Worm (Caenorhabditis elegans) whole organism, L3 larva: ENCODE measurements around the gene F54A3.6.
"Not testable (repeated sequence)": the region's sequence is repeated elsewhere in the genome, so short reads cannot be mapped to it uniquely, and the experiment has no call there.

Experiments used
- ZK546.5 ChIP-seq: sonication (generic microtip); optimal IDR thresholded peaks from 2 replicates; lab custom pipeline; 2017; ENCODE audit warnings: missing biosample characterization, missing genetic modification characterization
- aly-2 ChIP-seq: fragments of 150-350 bp; optimal IDR thresholded peaks from 2 replicates; lab custom pipeline; 2014; ENCODE audit warnings: missing biosample characterization, missing genetic modification characterization
- ama-1 ChIP-seq: fragments of 150-350 bp; optimal IDR thresholded peaks from 2 replicates; lab custom pipeline; 2018
- ceh-16 ChIP-seq: sonication (generic microtip); optimal IDR thresholded peaks from 2 replicates; lab custom pipeline; 2017; ENCODE audit warnings: missing biosample characterization, missing genetic modification characterization
- ceh-82 ChIP-seq: fragments of 150-350 bp; optimal IDR thresholded peaks from 2 replicates; lab custom pipeline; 2014; ENCODE audit warnings: missing biosample characterization, missing genetic modification characterization
- ceh-9 ChIP-seq: sonication (generic microtip); optimal IDR thresholded peaks from 2 replicates; lab custom pipeline; 2018; ENCODE audit warnings: missing biosample characterization, missing genetic modification characterization
- daf-12 ChIP-seq: fragments of 150-350 bp; optimal IDR thresholded peaks from 2 replicates; lab custom pipeline; 2014; ENCODE audit warnings: missing biosample characterization, missing genetic modification reagents, missing genetic modification characterization
- egl-5 ChIP-seq: fragments of 150-350 bp; optimal IDR thresholded peaks from 2 replicates; lab custom pipeline; 2017; ENCODE audit warnings: missing biosample characterization, missing genetic modification reagents, missing genetic modification characterization, inconsistent platforms
- elt-2 ChIP-seq: sonication (generic microtip); optimal IDR thresholded peaks from 2 replicates; lab custom pipeline; 2016; ENCODE audit warnings: missing genetic modification reagents, mild to moderate bottlenecking, missing genetic modification characterization, missing compliant biosample characterization
- elt-3 ChIP-seq, 3 experiments: fragments of 150-350 bp in 1 of 3; sonication (generic microtip) in 2 of 3; optimal IDR thresholded peaks; 2 replicates in 2 of 3; 4 replicates in 1 of 3; lab custom pipeline; 2014 to 2017; ENCODE audit warnings: missing biosample characterization in 3 of 3, missing genetic modification characterization in 3 of 3
- fkh-10 ChIP-seq: sonication (generic microtip); optimal IDR thresholded peaks from 2 replicates; lab custom pipeline; 2017; ENCODE audit warnings: missing biosample characterization, missing genetic modification reagents, missing genetic modification characterization
- fos-1 ChIP-seq: fragments of 150-350 bp; optimal IDR thresholded peaks from 2 replicates; lab custom pipeline; 2014; ENCODE audit warnings: missing biosample characterization, missing genetic modification characterization
- hmg-11 ChIP-seq: sonication (generic microtip); optimal IDR thresholded peaks from 2 replicates; lab custom pipeline; 2016; ENCODE audit warnings: missing genetic modification characterization, missing compliant biosample characterization
- jun-1 ChIP-seq: fragments of 150-350 bp; optimal IDR thresholded peaks from 2 replicates; lab custom pipeline; 2014; ENCODE audit warnings: missing biosample characterization, missing genetic modification reagents, missing genetic modification characterization
- lin-15B ChIP-seq: fragments of 150-350 bp; optimal IDR thresholded peaks from 2 replicates; lab custom pipeline; 2014; ENCODE audit warnings: missing biosample characterization, missing genetic modification characterization
- lin-39 ChIP-seq: fragments of 150-350 bp; optimal IDR thresholded peaks from 2 replicates; lab custom pipeline; 2018; ENCODE audit warnings: missing biosample characterization, missing genetic modification reagents, missing genetic modification characterization
- lsy-12 ChIP-seq: sonication (generic microtip); optimal IDR thresholded peaks from 2 replicates; lab custom pipeline; 2016; ENCODE audit warnings: mild to moderate bottlenecking, missing genetic modification characterization, missing compliant biosample characterization
- mdl-1 ChIP-seq: fragments of 150-350 bp; optimal IDR thresholded peaks from 2 replicates; lab custom pipeline; 2014; ENCODE audit warnings: missing biosample characterization, missing genetic modification characterization
- nhr-11 ChIP-seq: fragments of 150-350 bp; optimal IDR thresholded peaks from 2 replicates; lab custom pipeline; 2014; ENCODE audit warnings: missing biosample characterization, missing genetic modification characterization
- nhr-23 ChIP-seq: fragments of 150-350 bp; optimal IDR thresholded peaks from 2 replicates; lab custom pipeline; 2014; ENCODE audit warnings: missing biosample characterization, missing genetic modification reagents, missing genetic modification characterization
- nhr-237 ChIP-seq: fragments of 150-350 bp; optimal IDR thresholded peaks from 2 replicates; lab custom pipeline; 2014; ENCODE audit warnings: missing biosample characterization, missing genetic modification characterization
- nhr-25 ChIP-seq: sonication (generic microtip); optimal IDR thresholded peaks from 2 replicates; lab custom pipeline; 2017; ENCODE audit warnings: missing biosample characterization, missing genetic modification characterization
- nhr-28 ChIP-seq: fragments of 150-350 bp; optimal IDR thresholded peaks from 2 replicates; lab custom pipeline; 2014; ENCODE audit warnings: missing biosample characterization, missing genetic modification characterization
- nhr-43 ChIP-seq: sonication (generic microtip); optimal IDR thresholded peaks from 2 replicates; lab custom pipeline; 2016; ENCODE audit warnings: mild to moderate bottlenecking, missing genetic modification characterization, missing compliant biosample characterization; ENCODE audit not compliant: poor library complexity, severe bottlenecking
- nhr-67 ChIP-seq: fragments of 150-350 bp; optimal IDR thresholded peaks from 2 replicates; lab custom pipeline; 2014; ENCODE audit warnings: missing biosample characterization, missing genetic modification characterization
- pha-4 ChIP-seq: fragments of 150-350 bp; optimal IDR thresholded peaks from 2 replicates; lab custom pipeline; 2014; ENCODE audit warnings: missing biosample characterization, missing genetic modification reagents, missing genetic modification characterization
- pqm-1 ChIP-seq: fragments of 150-350 bp; optimal IDR thresholded peaks from 2 replicates; lab custom pipeline; 2017; ENCODE audit warnings: missing biosample characterization, missing genetic modification characterization, inconsistent platforms
- tbx-2 ChIP-seq: sonication (generic microtip); optimal IDR thresholded peaks from 2 replicates; lab custom pipeline; 2016; ENCODE audit warnings: mild to moderate bottlenecking, missing genetic modification characterization, missing compliant biosample characterization
- unc-62 ChIP-seq: fragments of 150-350 bp; sonication (generic microtip); optimal IDR thresholded peaks from 4 replicates; lab custom pipeline; 2014; ENCODE audit warnings: missing biosample characterization, missing genetic modification reagents, missing genetic modification characterization
- zag-1 ChIP-seq: fragments of 150-350 bp; optimal IDR thresholded peaks from 2 replicates; lab custom pipeline; 2014; ENCODE audit warnings: missing biosample characterization, missing genetic modification characterization
- ztf-4 ChIP-seq: fragments of 150-350 bp; optimal IDR thresholded peaks from 2 replicates; lab custom pipeline; 2014; ENCODE audit warnings: missing biosample characterization, missing genetic modification characterization

Gene F54A3.6

ce11 chrII:2232429-2232828, at the start of gene F54A3.6:
TSS of gene F54A3.6 (minus strand) at chrII:2232470.
- TF ChIP-seq nhr-23 (tag; lab: Kevin White, UChicago); zag-1 (tag; lab: Kevin White, UChicago); lin-39: not testable (repeated sequence)
- TF ChIP-seq, all 47 proteins: peak for 0; not testable (repeated sequence) for 47

- TF ChIP-seq mdl-1 (no peak), lin-39 (no peak), lsy-12 (tag; lab: Kevin White, UChicago) (no peak), pqm-1 (tag; lab: Kevin White, UChicago) (no peak), fkh-10 (GFP tag; lab: Kevin White, UChicago) (no peak), elt-2 (tag; lab: Kevin White, UChicago) (no peak), nhr-25 (no peak), fos-1 (tag; lab: Kevin White, UChicago) (no peak), hmg-11 (no peak), zag-1 (tag; lab: Kevin White, UChicago) (no peak), tbx-2 (tag; lab: Kevin White, UChicago) (no peak), nhr-237 (no peak), nhr-43 (tag; lab: Kevin White, UChicago) (no peak), jun-1 (no peak), daf-12 (tag; lab: Kevin White, UChicago) (no peak)
Measured at ce11 chrII:2279839-2280238, 47.6 kb upstream of the F54A3.6 start, which contains the start of gene K09F6.11. TSS of gene K09F6.11 (plus strand) at chrII:2280139.

ce11 chrII:2279263-2279662, 47.0 kb upstream of the F54A3.6 start, which contains the start of gene K09F6.6:
TSS of gene K09F6.6 (minus strand) at chrII:2279305.
- no peak for TF ChIP-seq egl-5 (tag; lab: Kevin White, UChicago)
- TF ChIP-seq ceh-82 (tag; lab: Kevin White, UChicago), result no peak
- TF ChIP-seq lin-15B (tag; lab: Kevin White, UChicago), result no peak
- no peak for TF ChIP-seq nhr-43 (tag; lab: Kevin White, UChicago)
- TF ChIP-seq pha-4 (tag; lab: Kevin White, UChicago), result no peak
- TF ChIP-seq nhr-23 (tag; lab: Kevin White, UChicago), result no peak
- no peak for TF ChIP-seq ztf-4 (tag; lab: Kevin White, UChicago)
- no peak for TF ChIP-seq jun-1
- TF ChIP-seq ceh-16 (tag; lab: Kevin White, UChicago), result no peak
- no peak for TF ChIP-seq zag-1 (tag; lab: Kevin White, UChicago)
- TF ChIP-seq ZK546.5 (tag; lab: Kevin White, UChicago), result no peak
- no peak for TF ChIP-seq nhr-67 (tag; lab: Kevin White, UChicago)
- no peak for TF ChIP-seq nhr-11 (tag; lab: Kevin White, UChicago)
- no peak for TF ChIP-seq aly-2 (tag; lab: Kevin White, UChicago)
- TF ChIP-seq ama-1 (lab: Kevin White, UChicago), result no peak
- no peak for TF ChIP-seq hmg-11
- TF ChIP-seq nhr-28 (tag; lab: Kevin White, UChicago), result no peak
- TF ChIP-seq lsy-12 (tag; lab: Kevin White, UChicago), result no peak

- TF ChIP-seq nhr-28 (tag; lab: Kevin White, UChicago) (no peak), nhr-43 (tag; lab: Kevin White, UChicago) (no peak), nhr-237 (no peak), egl-5 (tag; lab: Kevin White, UChicago) (no peak), lin-39 (no peak), ceh-9 (no peak)
- TF ChIP-seq, all 47 proteins: peak for 0
Measured at ce11 chrII:2277418-2277817, 45.1 kb upstream of the F54A3.6 start, which contains the start of gene K09F6.15. TSS of gene K09F6.15 (minus strand) at chrII:2277518.

- TF ChIP-seq lsy-12 (tag; lab: Kevin White, UChicago) (no peak), jun-1 (no peak), nhr-237 (no peak), nhr-25 (no peak), unc-62 (no peak), fos-1 (tag; lab: Kevin White, UChicago) (no peak), pqm-1 (tag; lab: Kevin White, UChicago) (no peak)
Measured at ce11 chrII:2273750-2274149, 41.5 kb upstream of the F54A3.6 start.

ce11 chrII:2254861-2255260, 22.6 kb upstream of the F54A3.6 start, which contains the start of gene K09F6.3:
TSS of gene K09F6.3 (plus strand) at chrII:2255161.
- not testable (repeated sequence) for TF ChIP-seq elt-3 (tag; optimal IDR thresholded peaks at IDR 0.05; lab: Kevin White, UChicago); hmg-11; ceh-9
